Worm (Caenorhabditis elegans): ENCODE data around the gene gst-2.

DNA sequence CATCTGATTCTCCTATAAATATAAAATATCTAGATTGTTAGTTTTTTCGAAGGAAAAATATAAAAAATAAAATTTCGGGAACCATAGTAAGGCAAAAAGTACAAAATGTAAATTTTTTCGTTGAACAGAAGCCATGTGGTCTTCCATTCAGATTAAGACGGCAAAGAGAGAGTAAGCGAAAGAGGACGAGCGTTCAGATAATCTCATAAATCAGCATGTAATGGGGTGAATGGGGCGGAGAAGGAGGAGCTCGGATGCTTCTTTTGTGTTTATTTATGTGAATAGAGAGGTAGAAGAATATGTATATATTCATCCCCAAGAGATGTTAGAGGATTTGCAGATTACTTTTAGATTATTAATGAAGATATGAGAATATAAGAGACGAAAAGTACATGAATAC, 32.5 kb upstream of the gst-2 start, which contains the start of gene pxf-1:
- TF ChIP-seq fkh-4 (tag; optimal IDR thresholded peaks at IDR 0.05; ENCODE audit: borderline replicate concordance) (no peak), nhr-12 (tag; optimal IDR thresholded peaks at IDR 0.05) (no peak)
